Fruit fly (Drosophila melanogaster): ENCODE results near the gene Dim1.

Gene Dim1

DNA sequence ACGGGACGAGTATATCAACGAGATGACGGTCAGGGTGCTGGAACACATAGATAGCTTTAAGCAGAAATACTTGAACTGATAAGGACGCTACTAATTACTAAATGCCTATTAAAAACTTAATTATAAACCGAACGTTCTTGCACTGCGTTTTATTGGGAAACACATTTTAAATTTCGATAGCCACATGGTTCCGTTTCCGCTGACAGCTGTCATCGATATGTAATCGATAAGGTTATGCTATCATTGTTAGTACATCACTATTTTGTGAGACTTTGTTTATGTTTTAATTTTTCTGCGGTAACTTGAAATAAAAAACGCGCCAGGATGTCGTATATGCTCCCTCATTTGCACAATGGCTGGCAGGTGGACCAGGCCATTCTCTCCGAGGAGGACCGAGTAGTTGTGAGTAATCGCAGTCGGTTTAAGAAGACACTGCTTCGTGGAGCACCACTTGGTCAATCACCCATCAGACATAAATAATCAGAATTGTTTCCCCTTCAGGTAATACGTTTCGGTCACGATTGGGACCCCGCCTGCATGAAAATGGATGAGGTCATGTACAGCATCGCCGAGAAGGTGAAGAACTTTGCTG is at the start of gene Dim1:
Gene Dim1 (plus strand): TSS at position 239 of the 592 bp plus-strand sequence.
- TF ChIP-seq psq (optimal IDR thresholded peaks at IDR 0.05) (no peak), h (optimal IDR thresholded peaks at IDR 0.05) (no peak), insv (optimal IDR thresholded peaks at IDR 0.05) (no peak), Sin3A (optimal IDR thresholded peaks at IDR 0.05) (no peak), Myc (optimal IDR thresholded peaks at IDR 0.05) (no peak), ttk (optimal IDR thresholded peaks at IDR 0.05) (no peak)

DNA sequence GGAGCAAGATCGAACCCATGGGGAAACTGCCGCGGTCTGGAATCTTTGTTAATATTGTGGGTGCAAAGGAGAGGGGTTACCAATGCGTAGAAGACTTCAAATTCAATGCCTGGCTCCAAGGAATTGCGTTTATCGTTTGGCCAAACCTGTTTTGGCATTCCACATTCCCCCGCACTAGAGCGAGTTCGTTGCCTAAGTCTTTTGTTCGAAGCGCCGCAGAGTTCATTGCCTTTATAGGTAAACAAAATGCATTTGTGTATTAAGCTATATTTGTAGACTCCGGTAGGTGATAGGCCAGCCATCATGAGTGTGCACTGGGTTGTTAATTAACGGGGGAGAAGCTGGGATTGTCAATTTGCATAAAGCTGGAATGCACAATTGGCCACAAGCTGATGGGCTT is 48.0 kb upstream of the Dim1 start:
- TF ChIP-seq ttk (optimal IDR thresholded peaks at IDR 0.05): no peak
- TF ChIP-seq Sin3A (optimal IDR thresholded peaks at IDR 0.05): no peak
- TF ChIP-seq psq (optimal IDR thresholded peaks at IDR 0.05): no peak

DNA sequence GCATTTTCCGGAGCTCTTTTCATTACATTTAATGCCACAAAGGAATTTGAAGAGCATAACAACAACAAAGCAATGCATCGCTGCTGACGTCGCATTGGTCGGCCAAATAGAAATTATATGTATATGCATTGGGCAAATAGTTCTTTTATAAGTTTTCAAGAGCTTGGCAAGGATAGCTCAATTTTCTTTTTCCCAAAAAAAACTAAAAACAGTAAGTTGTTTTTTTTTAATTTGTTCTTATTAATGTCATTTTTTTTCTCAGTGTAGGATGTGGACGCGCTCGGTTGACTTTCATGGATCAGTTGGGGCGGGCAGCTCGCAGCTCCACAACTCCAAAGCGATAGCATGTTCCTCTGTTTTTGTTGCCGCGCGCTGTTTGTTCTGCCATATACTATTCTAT is 43.9 kb upstream of the Dim1 start:
- no peak for TF ChIP-seq Myc (optimal IDR thresholded peaks at IDR 0.05)
- TF ChIP-seq insv (optimal IDR thresholded peaks at IDR 0.05): no peak
- no peak for TF ChIP-seq Sin3A (optimal IDR thresholded peaks at IDR 0.05)

dm6 chr2L:4360882-4361281 is 42.2 kb upstream of the Dim1 start:
- no peak for TF ChIP-seq Myc (optimal IDR thresholded peaks at IDR 0.05)
- no peak for TF ChIP-seq ttk (optimal IDR thresholded peaks at IDR 0.05)
- no peak for TF ChIP-seq h (optimal IDR thresholded peaks at IDR 0.05)
- TF ChIP-seq insv (optimal IDR thresholded peaks at IDR 0.05): no peak
- TF ChIP-seq Sin3A (optimal IDR thresholded peaks at IDR 0.05): no peak
- TF ChIP-seq psq (optimal IDR thresholded peaks at IDR 0.05): no peak

- TF ChIP-seq ttk (optimal IDR thresholded peaks at IDR 0.05) (no peak), Myc (optimal IDR thresholded peaks at IDR 0.05) (no peak), psq (optimal IDR thresholded peaks at IDR 0.05) (no peak), insv (optimal IDR thresholded peaks at IDR 0.05) (no peak), Sin3A (optimal IDR thresholded peaks at IDR 0.05) (no peak)
These were observed 41.5 kb upstream of the Dim1 start, which contains the start of gene Traf4 for dm6 chr2L:4361438-4361975. TSS of gene Traf4 (plus strand) at chr2L:4361925.

DNA sequence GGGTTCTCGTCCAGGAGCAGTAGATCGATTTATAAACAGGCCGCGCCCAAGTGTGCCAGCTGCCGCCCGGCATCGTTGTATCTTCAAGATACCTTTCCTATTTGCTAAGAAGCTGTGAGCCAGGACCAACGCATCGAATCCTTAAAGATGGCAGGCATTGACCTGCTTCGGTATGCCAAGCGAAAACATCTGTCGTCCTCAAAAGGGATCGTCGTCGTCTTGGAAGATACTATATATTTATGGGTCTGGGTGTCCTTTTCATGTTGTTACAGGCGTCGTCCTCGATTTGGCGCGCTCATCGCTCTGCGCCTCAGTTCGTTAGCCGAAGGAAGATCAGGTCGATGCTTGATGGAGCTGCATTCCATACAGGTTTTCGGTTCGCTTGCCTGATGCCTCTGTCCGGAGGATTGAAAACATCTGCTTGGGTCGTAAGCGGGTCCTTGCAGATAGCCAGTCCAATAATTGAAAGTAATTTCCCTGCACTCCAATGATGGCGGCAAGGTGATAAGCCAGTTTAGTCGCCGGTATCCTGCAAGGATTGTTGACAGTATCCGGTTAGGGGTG is 39.3 kb upstream of the Dim1 start:
- TF ChIP-seq Sin3A (optimal IDR thresholded peaks at IDR 0.05): no peak

- no peak for TF ChIP-seq ttk (optimal IDR thresholded peaks at IDR 0.05)
- TF ChIP-seq h (optimal IDR thresholded peaks at IDR 0.05): no peak
- TF ChIP-seq Sin3A (optimal IDR thresholded peaks at IDR 0.05): no peak
- TF ChIP-seq Myc (optimal IDR thresholded peaks at IDR 0.05): no peak
- no peak for TF ChIP-seq psq (optimal IDR thresholded peaks at IDR 0.05)
- no peak for TF ChIP-seq insv (optimal IDR thresholded peaks at IDR 0.05)
These were observed 38.1 kb upstream of the Dim1 start for dm6 chr2L:4364914-4365313.

DNA sequence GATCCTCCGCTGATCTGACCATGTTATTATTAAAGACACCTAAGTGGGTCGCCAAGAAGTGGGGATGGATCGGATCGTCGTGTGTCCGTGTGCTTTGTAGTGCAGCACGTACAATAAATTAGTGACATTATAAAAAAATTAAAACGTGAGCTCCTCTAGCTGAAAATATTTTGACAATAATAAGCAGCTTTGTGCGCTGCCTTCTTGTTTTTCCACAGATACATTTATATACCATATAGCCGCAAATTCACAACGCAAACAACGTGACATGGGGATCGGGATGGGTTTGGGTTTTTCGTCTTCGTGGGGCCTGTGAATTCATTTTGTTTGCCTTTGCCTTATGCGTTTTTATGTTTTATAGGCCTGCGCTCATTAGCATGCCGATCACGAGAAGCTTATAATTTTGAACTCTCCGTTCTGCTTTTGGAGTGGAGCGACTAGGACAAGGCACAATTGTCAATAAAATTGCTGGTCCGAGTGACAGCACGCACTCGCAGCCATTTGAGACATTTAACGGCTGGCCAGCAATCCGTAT is 37.2 kb upstream of the Dim1 start:
- no peak for TF ChIP-seq h (optimal IDR thresholded peaks at IDR 0.05)
- no peak for TF ChIP-seq ttk (optimal IDR thresholded peaks at IDR 0.05)
- TF ChIP-seq Myc (optimal IDR thresholded peaks at IDR 0.05): no peak
- TF ChIP-seq Sin3A (optimal IDR thresholded peaks at IDR 0.05): no peak
- no peak for TF ChIP-seq psq (optimal IDR thresholded peaks at IDR 0.05)
- TF ChIP-seq insv (optimal IDR thresholded peaks at IDR 0.05): no peak

dm6 chr2L:4366652-4367051 is 36.4 kb upstream of the Dim1 start:
- TF ChIP-seq h (optimal IDR thresholded peaks at IDR 0.05): no peak
- no peak for TF ChIP-seq Myc (optimal IDR thresholded peaks at IDR 0.05)
- no peak for TF ChIP-seq psq (optimal IDR thresholded peaks at IDR 0.05)

dm6 chr2L:4368553-4369268 is 34.3 kb upstream of the Dim1 start:
- TF ChIP-seq psq (optimal IDR thresholded peaks at IDR 0.05) (no peak), ttk (optimal IDR thresholded peaks at IDR 0.05) (no peak), Myc (optimal IDR thresholded peaks at IDR 0.05) (no peak), insv (optimal IDR thresholded peaks at IDR 0.05) (no peak), Sin3A (optimal IDR thresholded peaks at IDR 0.05) (no peak), h (optimal IDR thresholded peaks at IDR 0.05) (no peak)

DNA sequence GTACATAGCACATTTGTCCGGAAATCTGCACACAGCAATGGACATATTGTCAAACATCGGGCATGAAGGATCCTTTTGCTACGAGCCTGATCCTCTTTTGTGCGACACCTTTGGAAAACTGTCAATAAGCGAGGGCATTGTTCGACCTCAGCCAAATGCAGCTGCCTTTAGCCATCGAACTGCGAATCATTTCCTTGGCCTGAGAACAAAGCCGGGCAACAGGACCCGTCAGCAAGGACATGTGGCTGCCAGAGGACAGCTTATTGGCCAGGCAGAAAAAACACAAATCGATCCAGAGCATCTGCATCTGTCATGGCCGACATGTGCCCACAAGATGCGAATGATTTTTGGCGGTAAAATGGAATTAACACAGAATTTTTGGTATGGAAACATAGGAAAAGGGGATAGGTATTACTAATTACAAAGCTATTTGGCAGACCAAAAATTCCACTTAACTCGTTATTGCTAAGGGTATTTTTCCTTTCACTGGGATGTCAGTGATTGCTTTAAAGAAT is 33.0 kb upstream of the Dim1 start:
- TF ChIP-seq Myc (optimal IDR thresholded peaks at IDR 0.05) (no peak), ttk (optimal IDR thresholded peaks at IDR 0.05) (no peak), insv (optimal IDR thresholded peaks at IDR 0.05) (no peak), psq (optimal IDR thresholded peaks at IDR 0.05) (no peak), h (optimal IDR thresholded peaks at IDR 0.05) (no peak), Sin3A (optimal IDR thresholded peaks at IDR 0.05) (no peak)

- no peak for TF ChIP-seq ttk (optimal IDR thresholded peaks at IDR 0.05)
- TF ChIP-seq h (optimal IDR thresholded peaks at IDR 0.05): no peak
- TF ChIP-seq insv (optimal IDR thresholded peaks at IDR 0.05): no peak
- TF ChIP-seq Sin3A (optimal IDR thresholded peaks at IDR 0.05): no peak
- TF ChIP-seq psq (optimal IDR thresholded peaks at IDR 0.05): no peak
- TF ChIP-seq Myc (optimal IDR thresholded peaks at IDR 0.05): no peak
These were observed 32.5 kb upstream of the Dim1 start for dm6 chr2L:4370592-4370991.

Data from Kc167 (cell line).